Fruit fly (Drosophila melanogaster) whole organism, embryonic: Measurements from ENCODE around the gene Moe.

ENCODE experiments used
- Antp ChIP-seq: fragments of 200-800 bp; sonication (Bioruptor generic); optimal IDR thresholded peaks from 3 replicates; lab custom pipeline; 2016; ENCODE audit warnings: missing biosample characterization, missing genetic modification characterization
- Blimp-1 ChIP-seq: fragments of 200-800 bp; sonication (Bioruptor generic); optimal IDR thresholded peaks from 3 replicates; lab custom pipeline; 2018; ENCODE audit warnings: missing biosample characterization, missing genetic modification characterization, mild to moderate bottlenecking, moderate library complexity, missing genetic modification reagents
- CG10654 ChIP-seq: fragments of 200-800 bp; sonication (Bioruptor generic); optimal IDR thresholded peaks from 2 replicates; lab custom pipeline; 2016; ENCODE audit warnings: missing biosample characterization, missing genetic modification characterization
- CG11085 ChIP-seq: fragments of 200-800 bp; sonication (Bioruptor generic); IDR thresholded peaks from 2 replicates; pipeline ENCODE4 v1.3.6; 2022; ENCODE audit warnings: missing biosample characterization, missing genetic modification characterization
- CG11696 ChIP-seq: fragments of 200-800 bp; sonication (Bioruptor generic); IDR thresholded peaks from 2 replicates; pipeline ENCODE4 v1.3.6; 2022; ENCODE audit warnings: missing biosample characterization, missing genetic modification characterization
- CG12155 ChIP-seq: fragments of 200-800 bp; sonication (Bioruptor generic); optimal IDR thresholded peaks from 3 replicates; lab custom pipeline; 2016; ENCODE audit warnings: missing biosample characterization, missing genetic modification characterization
- CG12391 ChIP-seq: fragments of 200-800 bp; sonication (Bioruptor generic); optimal IDR thresholded peaks from 3 replicates; lab custom pipeline; 2018; ENCODE audit warnings: missing biosample characterization, mild to moderate bottlenecking, missing genetic modification characterization, moderate library complexity
- CG16813 ChIP-seq: fragments of 200-800 bp; sonication (Bioruptor generic); IDR thresholded peaks from 3 replicates; pipeline ENCODE4 v1.3.6; 2022; ENCODE audit warnings: missing biosample characterization, missing genetic modification characterization; ENCODE audit not compliant: partially characterized antibody
- CG16863 ChIP-seq: fragments of 200-800 bp; sonication (Bioruptor generic); optimal IDR thresholded peaks from 3 replicates; lab custom pipeline; 2016; ENCODE audit warnings: missing biosample characterization, missing genetic modification characterization
- CG17328 ChIP-seq: fragments of 200-800 bp; sonication (Bioruptor generic); IDR thresholded peaks from 2 replicates; pipeline ENCODE4 v1.3.6; 2022; ENCODE audit warnings: missing biosample characterization, missing genetic modification characterization
- CG17568 ChIP-seq: fragments of 200-800 bp; sonication (Bioruptor generic); optimal IDR thresholded peaks from 2 replicates; lab custom pipeline; 2018; ENCODE audit warnings: missing biosample characterization, mild to moderate bottlenecking, missing genetic modification characterization, moderate library complexity
- CG18011 ChIP-seq: fragments of 200-800 bp; sonication (Bioruptor generic); optimal IDR thresholded peaks from 2 replicates; lab custom pipeline; 2017; ENCODE audit warnings: missing biosample characterization, missing genetic modification characterization, mild to moderate bottlenecking, moderate library complexity, missing genotype
- CG2116 ChIP-seq: fragments of 200-800 bp; sonication (Bioruptor generic); optimal IDR thresholded peaks from 3 replicates; lab custom pipeline; 2018; ENCODE audit warnings: missing biosample characterization, mild to moderate bottlenecking, missing genetic modification characterization
- CG2889 ChIP-seq: fragments of 200-800 bp; sonication (Bioruptor generic); IDR thresholded peaks from 3 replicates; pipeline ENCODE4 v1.3.6; 2022; ENCODE audit warnings: missing biosample characterization, missing genetic modification characterization
- CG33213 ChIP-seq: fragments of 200-800 bp; sonication (Bioruptor generic); optimal IDR thresholded peaks from 3 replicates; lab custom pipeline; 2016; ENCODE audit warnings: missing biosample characterization, missing genetic modification characterization
- CG4360 ChIP-seq: fragments of 200-800 bp; sonication (Bioruptor generic); IDR thresholded peaks from 2 replicates; pipeline ENCODE4 v1.3.6; 2022; ENCODE audit warnings: missing biosample characterization, missing genetic modification characterization
- CG4424 ChIP-seq: fragments of 200-800 bp; sonication (Bioruptor generic); optimal IDR thresholded peaks from 3 replicates; lab custom pipeline; 2016; ENCODE audit warnings: missing biosample characterization, missing genetic modification characterization
- CG4617 ChIP-seq: fragments of 200-800 bp; sonication (Bioruptor generic); optimal IDR thresholded peaks from 3 replicates; lab custom pipeline; 2016; ENCODE audit warnings: missing biosample characterization, missing genetic modification characterization, borderline replicate concordance
- CG4820 ChIP-seq: fragments of 200-800 bp; sonication (Bioruptor generic); optimal IDR thresholded peaks from 3 replicates; lab custom pipeline; 2016; ENCODE audit warnings: missing biosample characterization, missing genetic modification characterization
- CG5180 ChIP-seq: fragments of 200-800 bp; sonication (Bioruptor generic); optimal IDR thresholded peaks from 3 replicates; lab custom pipeline; 2017; ENCODE audit warnings: missing biosample characterization, missing genetic modification characterization, mild to moderate bottlenecking, moderate library complexity, missing genetic modification reagents
- CG5245 ChIP-seq: fragments of 200-800 bp; sonication (Bioruptor generic); optimal IDR thresholded peaks from 3 replicates; lab custom pipeline; 2016; ENCODE audit warnings: missing biosample characterization, missing genetic modification characterization
- CG9932 ChIP-seq: fragments of 200-800 bp; sonication (Bioruptor generic); IDR thresholded peaks from 2 replicates; pipeline ENCODE4 v1.3.6; 2022; ENCODE audit warnings: missing biosample characterization, missing genetic modification characterization
- Dip3 ChIP-seq: fragments of 200-800 bp; sonication (Bioruptor generic); optimal IDR thresholded peaks from 3 replicates; lab custom pipeline; 2016; ENCODE audit warnings: missing biosample characterization, missing genetic modification characterization
- Doc3 ChIP-seq: fragments of 200-800 bp; sonication (Bioruptor generic); IDR thresholded peaks from 3 replicates; pipeline ENCODE4 v1.3.6; 2022; ENCODE audit warnings: missing biosample characterization, missing genetic modification characterization; ENCODE audit not compliant: partially characterized antibody
- ERR ChIP-seq: fragments of 200-800 bp; sonication (Bioruptor generic); optimal IDR thresholded peaks from 2 replicates; lab custom pipeline; 2016; ENCODE audit warnings: missing biosample characterization, missing genetic modification characterization
- HLH54F ChIP-seq: fragments of 200-800 bp; sonication (Bioruptor generic); optimal IDR thresholded peaks from 3 replicates; lab custom pipeline; 2016; ENCODE audit warnings: missing biosample characterization, missing genetic modification characterization
- Hr3 ChIP-seq: fragments of 200-800 bp; sonication (Bioruptor generic); optimal IDR thresholded peaks from 3 replicates; lab custom pipeline; 2016; ENCODE audit warnings: missing biosample characterization, missing genetic modification characterization
- Hr51 ChIP-seq, 2 experiments: fragments of 200-800 bp; sonication (Bioruptor generic); optimal IDR thresholded peaks; 2 replicates in 1 of 2; 3 replicates in 1 of 2; lab custom pipeline; 2016 to 2018; ENCODE audit warnings: missing biosample characterization in 2 of 2, missing genetic modification characterization in 2 of 2, mild to moderate bottlenecking in 1 of 2, moderate library complexity in 1 of 2
- Kr ChIP-seq: fragments of 200-800 bp; sonication (Bioruptor generic); optimal IDR thresholded peaks from 2 replicates; lab custom pipeline; 2017; ENCODE audit warnings: missing biosample characterization, mild to moderate bottlenecking, missing genetic modification characterization
- Myb ChIP-seq: fragments of 200-800 bp; sonication (Bioruptor generic); optimal IDR thresholded peaks from 2 replicates; lab custom pipeline; 2016; ENCODE audit warnings: missing biosample characterization, missing genetic modification characterization
- dmrt99B ChIP-seq: fragments of 200-800 bp; sonication (Bioruptor generic); optimal IDR thresholded peaks from 2 replicates; lab custom pipeline; 2018; ENCODE audit warnings: missing biosample characterization, mild to moderate bottlenecking, missing genetic modification characterization, moderate library complexity
- emc ChIP-seq: fragments of 200-800 bp; sonication (Bioruptor generic); optimal IDR thresholded peaks from 2 replicates; lab custom pipeline; 2016; ENCODE audit warnings: missing biosample characterization, missing genetic modification characterization
- grn ChIP-seq: fragments of 200-800 bp; sonication (Bioruptor generic); optimal IDR thresholded peaks from 3 replicates; lab custom pipeline; 2017; ENCODE audit warnings: missing biosample characterization, missing genetic modification characterization
- jigr1 ChIP-seq: fragments of 200-800 bp; sonication (Bioruptor generic); IDR thresholded peaks from 3 replicates; pipeline ENCODE4 v1.3.6; 2022; ENCODE audit warnings: missing biosample characterization, missing genetic modification characterization
- klu ChIP-seq: fragments of 200-800 bp; sonication (Bioruptor generic); IDR thresholded peaks from 2 replicates; pipeline ENCODE4 v1.3.6; 2022; ENCODE audit warnings: missing biosample characterization, missing genetic modification characterization
- lab ChIP-seq: fragments of 200-800 bp; sonication (Bioruptor generic); optimal IDR thresholded peaks from 3 replicates; lab custom pipeline; 2017; ENCODE audit warnings: missing biosample characterization, missing genetic modification characterization, mild to moderate bottlenecking, moderate library complexity, missing genetic modification reagents
- nmo ChIP-seq: fragments of 200-800 bp; sonication (Bioruptor generic); optimal IDR thresholded peaks from 2 replicates; lab custom pipeline; 2018; ENCODE audit warnings: missing biosample characterization, mild to moderate bottlenecking, missing genetic modification characterization, moderate library complexity
- nom ChIP-seq: fragments of 200-800 bp; sonication (Bioruptor generic); optimal IDR thresholded peaks from 2 replicates; lab custom pipeline; 2017; ENCODE audit warnings: missing biosample characterization, missing genetic modification characterization, mild to moderate bottlenecking, moderate library complexity, missing genetic modification reagents
- pan ChIP-seq, 4 experiments: fragments of >200 bp in 3 of 4; fragments of 200-800 bp in 1 of 4; sonication (Bioruptor generic) in 1 of 4; optimal IDR thresholded peaks in 3 of 4; IDR thresholded peaks in 1 of 4; 2 replicates each; pipeline versions ENCODE4 v1.3.6 to Lab custom; 2017 to 2022; ENCODE audit warnings: missing biosample characterization in 2 of 4, missing genetic modification characterization in 2 of 4, mixed read lengths in 1 of 4
- pros ChIP-seq: fragments of 200-800 bp; sonication (Bioruptor generic); optimal IDR thresholded peaks from 3 replicates; lab custom pipeline; 2019; ENCODE audit warnings: missing biosample characterization, mild to moderate bottlenecking, missing genetic modification characterization, moderate library complexity
- row ChIP-seq: fragments of 200-800 bp; sonication (Bioruptor generic); IDR thresholded peaks from 3 replicates; pipeline ENCODE4 v1.3.6; 2022; ENCODE audit warnings: missing biosample characterization, missing genetic modification characterization
- sd ChIP-seq: fragments of 200-800 bp; sonication (Bioruptor generic); optimal IDR thresholded peaks from 3 replicates; lab custom pipeline; 2018; ENCODE audit warnings: missing biosample characterization, mild to moderate bottlenecking, missing genetic modification characterization, moderate library complexity
- slbo ChIP-seq: fragments of 200-800 bp; sonication (Bioruptor generic); IDR thresholded peaks from 2 replicates; pipeline ENCODE4 v1.3.6; 2022; ENCODE audit warnings: missing biosample characterization, missing genetic modification characterization
- slou ChIP-seq: fragments of 200-800 bp; sonication (Bioruptor generic); optimal IDR thresholded peaks from 3 replicates; lab custom pipeline; 2016; ENCODE audit warnings: missing biosample characterization, missing genetic modification characterization
- sna ChIP-seq: fragments of 200-800 bp; sonication (Bioruptor generic); IDR thresholded peaks from 2 replicates; pipeline ENCODE4 v1.3.6; 2022; ENCODE audit warnings: missing biosample characterization, missing genetic modification characterization; ENCODE audit not compliant: partially characterized antibody
- tgo ChIP-seq: fragments of 200-800 bp; sonication (Bioruptor generic); IDR thresholded peaks from 3 replicates; pipeline ENCODE4 v1.3.6; 2022; ENCODE audit warnings: missing biosample characterization, missing genetic modification characterization
- tna ChIP-seq: fragments of 200-800 bp; sonication (Bioruptor generic); IDR thresholded peaks from 2 replicates; pipeline ENCODE4 v1.3.6; 2022; ENCODE audit warnings: missing biosample characterization, missing genetic modification characterization; ENCODE audit not compliant: partially characterized antibody
- zf30C ChIP-seq: fragments of 200-800 bp; sonication (Bioruptor generic); optimal IDR thresholded peaks from 3 replicates; lab custom pipeline; 2018; ENCODE audit warnings: missing biosample characterization, mild to moderate bottlenecking, missing genetic modification characterization

Moe gene

DNA sequence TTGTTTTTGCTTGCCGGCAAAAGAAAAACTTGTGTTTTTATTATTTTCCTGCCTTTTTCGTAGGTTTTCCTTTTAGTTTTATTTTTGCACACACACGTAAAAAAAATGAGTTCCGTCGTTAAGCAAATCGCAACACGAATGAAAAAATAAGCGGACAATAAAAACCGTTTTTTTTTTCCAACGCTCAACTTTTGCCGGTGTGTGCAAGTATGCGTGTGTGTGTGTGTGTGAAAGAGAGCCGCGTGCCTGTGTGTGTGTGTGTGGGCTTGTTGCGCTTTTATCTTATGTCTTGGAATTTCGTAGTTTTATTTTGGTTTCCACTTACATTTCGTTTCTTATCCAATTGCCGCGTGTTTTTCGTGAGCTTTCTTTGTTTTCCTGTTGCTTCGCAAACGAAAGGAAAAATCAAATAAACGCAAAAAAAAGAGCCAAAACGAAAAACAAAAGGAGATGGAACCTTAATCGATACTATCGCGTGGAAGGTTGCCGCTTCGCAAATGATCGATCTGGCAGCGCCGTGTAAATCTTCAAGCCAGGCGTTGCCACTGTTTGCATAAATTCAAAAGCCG is at the start of gene Moe (continued):
- TF ChIP-seq grn (GFP tag; lab: Kevin White, UChicago) (no peak), Dip3 (GFP tag; lab: Kevin White, UChicago) (peak; percentile 68), CG4360 (GFP tag; lab: Robert Waterston, UW) (no peak), slou (peak; percentile 19), klu (GFP tag; lab: Robert Waterston, UW) (0 out of 2 replicates have a peak, but pooled peaks have one; percentile 18), nmo (GFP tag; lab: Kevin White, UChicago) (peak; percentile 70), Myb (peak; percentile 79), dmrt99B (peak; percentile 4), tgo (GFP tag; lab: Robert Waterston, UW) (peak; percentile 33; the same call in 1 of the 3 replicates), HLH54F (GFP tag; lab: Kevin White, UChicago) (peak; percentile 68), CG5245 (GFP tag; lab: Kevin White, UChicago) (peak; percentile 4), pros (GFP tag; lab: Kevin White, UChicago) (no peak), CG17328 (GFP tag; lab: Robert Waterston, UW) (peak; percentile 22; the same call in 1 of the 2 replicates), row (GFP tag; lab: Robert Waterston, UW) (peak; percentile 75), Blimp-1 (GFP tag; lab: Kevin White, UChicago) (no peak), slbo (peak; percentile 85), sd (tag; lab: Kevin White, UChicago) (peak; percentile 72), CG2116 (GFP tag; lab: Kevin White, UChicago) (peak; percentile 25), nom (GFP tag; lab: Kevin White, UChicago) (peak; percentile 81), CG12391 (tag; lab: Kevin White, UChicago) (peak; percentile 71), CG11696 (GFP tag; lab: Robert Waterston, UW) (0 out of 2 replicates have a peak, but pooled peaks have one; percentile 20), Antp (GFP tag; lab: Kevin White, UChicago) (peak; percentile 80), CG11085 (peak; percentile 57), CG5180 (GFP tag; lab: Kevin White, UChicago) (no peak), CG10654 (GFP tag; lab: Kevin White, UChicago) (peak; percentile 44), ERR (GFP tag; lab: Kevin White, UChicago) (peak; percentile 55), CG16863 (GFP tag; lab: Kevin White, UChicago) (peak; percentile 3), CG16813 (GFP tag; lab: Robert Waterston, UW) (peak; percentile 83), tna (GFP tag; lab: Robert Waterston, UW) (peak; percentile 54; the same call in 1 of the 2 replicates), CG2889 (no peak), CG9932 (peak; percentile 83), pan (optimal IDR thresholded peaks at IDR 0.05; lab: Kevin White, UChicago) (no peak), pan (GFP tag; optimal IDR thresholded peaks at IDR 0.05 in 1 of 2, IDR thresholded peaks at IDR 0.05 in 1 of 2) (peak in 1 of 2 experiments; percentile 47), Kr (no peak), jigr1 (GFP tag; lab: Robert Waterston, UW) (no peak), Hr3 (GFP tag; lab: Kevin White, UChicago) (peak; percentile 62), CG17568 (GFP tag; lab: Kevin White, UChicago) (no peak), CG18011 (GFP tag; lab: Kevin White, UChicago) (peak; percentile 8), zf30C (GFP tag; lab: Kevin White, UChicago) (peak; percentile 10), Doc3 (peak; percentile 75), Hr51 (GFP tag; optimal IDR thresholded peaks at IDR 0.05; lab: Kevin White, UChicago) (peak in 1 of 2 experiments; percentile 39), CG33213 (GFP tag; lab: Kevin White, UChicago) (peak; percentile 49), CG12155 (GFP tag; lab: Kevin White, UChicago) (peak; percentile 56), lab (peak; percentile 47), CG4820 (GFP tag; lab: Kevin White, UChicago) (peak; percentile 40), emc (GFP tag; lab: Kevin White, UChicago) (peak; percentile 12), sna (GFP tag; lab: Robert Waterston, UW) (peak; percentile 68; the same call in 1 of the 2 replicates), CG4424 (GFP tag; lab: Kevin White, UChicago) (peak; percentile 25), CG4617 (GFP tag; lab: Kevin White, UChicago) (peak; percentile 85)
